Worm (Caenorhabditis elegans): ENCODE data around the gene M163.7.

The M163.7 gene

DNA sequence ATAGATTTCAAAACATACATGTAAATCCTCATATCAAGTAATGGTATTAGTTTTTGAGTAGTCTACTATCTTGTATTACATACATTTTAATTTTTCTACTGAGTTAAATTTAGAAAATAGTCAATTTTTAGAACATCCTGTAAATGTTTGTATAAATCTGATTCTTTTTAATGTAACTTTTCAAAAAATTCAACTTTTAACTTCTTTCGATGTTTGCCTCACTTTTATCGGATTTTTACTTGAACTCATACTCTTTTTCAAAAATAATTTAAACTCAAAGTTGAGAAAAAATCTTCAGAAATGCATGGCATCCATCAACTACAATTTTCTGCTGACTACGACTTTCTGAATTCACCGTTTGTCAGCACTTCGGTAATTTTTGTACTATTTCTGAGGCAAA lies at the start of gene M163.7:
M163.7 (plus strand) TSS at position 301 of the 400 bp plus-strand sequence.
- TF ChIP-seq C04F5.9 (tag; optimal IDR thresholded peaks at IDR 0.05) = no peak
- TF ChIP-seq nhr-84 (tag; optimal IDR thresholded peaks at IDR 0.05) = no peak
- no peak for TF ChIP-seq unc-62 (GFP tag; optimal IDR thresholded peaks at IDR 0.05)
- TF ChIP-seq mdl-1 (tag; optimal IDR thresholded peaks at IDR 0.05) = no peak
- TF ChIP-seq dsc-1 (tag; optimal IDR thresholded peaks at IDR 0.05) = no peak

DNA sequence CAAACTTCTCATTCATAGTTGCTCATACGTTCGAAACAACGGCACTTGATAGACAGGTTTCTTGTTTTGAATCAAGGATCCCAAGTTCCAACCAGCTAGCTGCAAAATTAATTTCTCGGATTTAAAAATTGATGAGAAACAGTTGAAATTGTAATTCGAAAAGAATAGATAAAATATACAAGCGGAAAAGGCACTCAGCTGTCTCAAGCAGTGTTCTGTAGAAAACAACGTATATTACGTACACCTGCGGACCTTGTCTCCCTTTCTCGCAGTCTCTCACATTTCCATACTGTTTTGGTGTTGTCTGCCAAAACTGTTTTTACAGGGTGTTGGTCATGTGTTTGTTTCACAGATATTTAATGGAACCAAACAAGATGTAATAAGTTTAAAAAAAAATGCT lies 49.0 kb upstream of the M163.7 start, which contains the start of gene F23D12.10:
F23D12.10 (minus strand) TSS at position 101 of the 400 bp plus-strand sequence.
- TF ChIP-seq nhr-71 (tag; optimal IDR thresholded peaks at IDR 0.05) (no peak), hlh-17 (GFP tag; optimal IDR thresholded peaks at IDR 0.05; ENCODE audit: borderline replicate concordance) (no peak), C16A3.4 (tag; optimal IDR thresholded peaks at IDR 0.05) (no peak), sox-4 (tag; optimal IDR thresholded peaks at IDR 0.05) (no peak), aha-1 (tag; optimal IDR thresholded peaks at IDR 0.05) (no peak), lin-15B (tag; optimal IDR thresholded peaks at IDR 0.05) (no peak), nhr-90 (tag; optimal IDR thresholded peaks at IDR 0.05; ENCODE audit: poor library complexity) (no peak), nhr-19 (GFP tag; conservative IDR thresholded peaks at IDR 0.05) (no peak)

DNA sequence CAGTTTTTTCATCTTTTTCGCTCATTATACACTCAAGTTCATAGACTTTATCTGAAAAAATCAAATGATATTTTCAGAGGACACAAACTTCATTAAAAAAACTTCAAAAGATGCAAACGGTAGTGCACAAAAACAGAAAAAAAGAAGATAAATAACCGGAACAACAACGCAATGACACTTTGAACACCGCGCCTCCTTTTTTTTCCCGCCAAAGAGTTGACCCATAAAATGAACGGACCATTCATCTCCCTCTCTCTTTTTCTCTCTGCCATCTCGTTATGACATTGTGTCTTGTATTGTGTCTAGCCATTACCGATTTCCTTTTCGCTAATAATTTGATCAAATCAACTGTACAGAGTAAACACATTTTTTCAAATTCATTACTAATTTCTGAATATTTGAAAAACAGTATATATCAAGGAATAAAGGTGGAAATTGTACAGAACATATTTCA lies 43.1 kb upstream of the M163.7 start, which contains the start of gene F23D12.2:
F23D12.2 (minus strand) TSS at position 51 of the 454 bp plus-strand sequence.
- TF ChIP-seq xbp-1 (tag; optimal IDR thresholded peaks at IDR 0.05) = no peak
- TF ChIP-seq sptf-1 (tag; optimal IDR thresholded peaks at IDR 0.05) = no peak
- no peak for TF ChIP-seq ceh-82 (tag; optimal IDR thresholded peaks at IDR 0.05)
- TF ChIP-seq mef-2 (tag; optimal IDR thresholded peaks at IDR 0.05) = no peak
- TF ChIP-seq nhr-77 (tag; optimal IDR thresholded peaks at IDR 0.05) = no peak
- no peak for TF ChIP-seq unc-62 (GFP tag; optimal IDR thresholded peaks at IDR 0.05)
- no peak for TF ChIP-seq nhr-84 (tag; optimal IDR thresholded peaks at IDR 0.05)
- no peak for TF ChIP-seq unc-98 (GFP tag; IDR thresholded peaks at IDR 0.05)
- TF ChIP-seq ceh-8 (GFP tag; optimal IDR thresholded peaks at IDR 0.05) = no peak
- no peak for TF ChIP-seq lir-3 (tag; optimal IDR thresholded peaks at IDR 0.05; ENCODE audit: poor library complexity)

DNA sequence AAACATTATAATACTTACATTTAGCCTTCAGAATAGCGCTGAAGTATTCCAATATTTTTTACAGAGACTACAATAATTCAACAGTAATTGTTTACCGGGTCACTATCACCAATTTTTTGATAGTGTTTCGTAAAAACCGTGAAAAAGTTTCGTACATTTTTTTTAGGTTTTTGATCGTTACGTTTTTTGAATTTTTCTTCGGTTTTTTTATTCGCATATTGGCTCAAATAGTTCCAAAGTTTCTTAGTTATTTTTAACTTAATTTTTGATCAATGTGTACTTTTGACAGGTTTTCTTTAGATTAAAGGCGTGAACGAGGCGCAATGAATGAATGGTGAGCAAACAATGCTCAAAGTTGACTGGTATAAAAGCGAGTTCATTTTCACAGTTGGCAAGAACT lies 41.5 kb upstream of the M163.7 start, which contains the start of gene fipr-3:
fipr-3 (plus strand) TSS at position 301 of the 400 bp plus-strand sequence.
- no peak for TF ChIP-seq hlh-4 (tag; optimal IDR thresholded peaks at IDR 0.05)
- TF ChIP-seq xbp-1 (tag; optimal IDR thresholded peaks at IDR 0.05) = no peak
- no peak for TF ChIP-seq nhr-19 (GFP tag; conservative IDR thresholded peaks at IDR 0.05)
- no peak for TF ChIP-seq F16B12.6 (tag; optimal IDR thresholded peaks at IDR 0.05)
- TF ChIP-seq elt-3 (tag; optimal IDR thresholded peaks at IDR 0.05) = no peak
- no peak for TF ChIP-seq aha-1 (tag; optimal IDR thresholded peaks at IDR 0.05)
- no peak for TF ChIP-seq ceh-8 (GFP tag; optimal IDR thresholded peaks at IDR 0.05)
- no peak for TF ChIP-seq ceh-88 (GFP tag; IDR thresholded peaks at IDR 0.05)
- TF ChIP-seq irx-1 (tag; optimal IDR thresholded peaks at IDR 0.05) = no peak
- TF ChIP-seq ztf-4 (tag; optimal IDR thresholded peaks at IDR 0.05) = no peak
- no peak for TF ChIP-seq nhr-71 (tag; optimal IDR thresholded peaks at IDR 0.05)
- TF ChIP-seq ama-1 (optimal IDR thresholded peaks at IDR 0.05) = no peak

DNA sequence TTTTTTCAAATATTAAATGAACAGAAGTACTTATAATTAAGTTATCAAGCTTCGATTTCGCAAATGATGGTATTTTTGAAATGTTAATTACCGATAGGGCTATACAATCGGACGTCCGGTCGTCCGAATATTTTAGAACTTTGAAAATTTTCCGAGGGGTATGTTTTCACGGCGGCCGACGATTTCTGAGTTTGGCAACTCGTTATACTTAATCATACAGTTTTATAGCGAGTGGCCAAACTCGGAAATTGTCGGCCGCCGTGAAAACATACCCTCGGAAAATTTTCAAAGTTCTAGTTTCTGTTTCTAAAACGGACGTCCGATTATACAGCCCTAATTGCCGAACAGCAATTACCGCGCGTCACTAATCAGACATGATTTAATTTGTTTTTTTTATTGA lies 40.4 kb upstream of the M163.7 start:
- TF ChIP-seq ceh-88 (GFP tag; IDR thresholded peaks at IDR 0.05) (no peak), mep-1 (tag; optimal IDR thresholded peaks at IDR 0.05) (no peak), fos-1 (tag; optimal IDR thresholded peaks at IDR 0.05) (no peak), C16A3.4 (tag; optimal IDR thresholded peaks at IDR 0.05) (no peak), nhr-84 (tag; optimal IDR thresholded peaks at IDR 0.05) (no peak), egl-27 (tag; optimal IDR thresholded peaks at IDR 0.05) (no peak), egl-13 (tag; optimal IDR thresholded peaks at IDR 0.05) (no peak), lin-13 (GFP tag; optimal IDR thresholded peaks at IDR 0.05) (no peak), xbp-1 (tag; optimal IDR thresholded peaks at IDR 0.05) (no peak), unc-30 (tag; optimal IDR thresholded peaks at IDR 0.05) (no peak), F16B12.6 (tag; optimal IDR thresholded peaks at IDR 0.05) (no peak), dsc-1 (tag; optimal IDR thresholded peaks at IDR 0.05) (no peak), pag-3 (tag; optimal IDR thresholded peaks at IDR 0.05; ENCODE audit: borderline replicate concordance, insufficient read depth) (no peak)
